Fruit fly (Drosophila melanogaster) whole organism, wandering third instar larva: Measurements from ENCODE around the gene dco.

Source experiments
- Abd-B ChIP-seq: fragments of >200 bp; optimal IDR thresholded peaks from 2 replicates; lab custom pipeline; 2017; ENCODE audit warnings: missing biosample characterization, missing genetic modification characterization
- CG32264 ChIP-seq: fragments of 200-800 bp; sonication (Bioruptor generic); optimal IDR thresholded peaks from 2 replicates; lab custom pipeline; 2016; ENCODE audit warnings: missing biosample characterization, missing genetic modification characterization
- CG9705 ChIP-seq: fragments of 200-800 bp; sonication (Bioruptor generic); optimal IDR thresholded peaks from 2 replicates; lab custom pipeline; 2018; ENCODE audit warnings: missing biosample characterization, mild to moderate bottlenecking, missing genetic modification characterization
- CrebA ChIP-seq: fragments of 200-800 bp; sonication (Bioruptor generic); optimal IDR thresholded peaks from 2 replicates; lab custom pipeline; 2016; ENCODE audit warnings: missing biosample characterization, mild to moderate bottlenecking, missing genetic modification characterization, borderline replicate concordance
- Dif ChIP-seq: fragments of 200-275, 200-300 bp; sonication (Bioruptor generic); optimal IDR thresholded peaks from 2 replicates; lab custom pipeline; 2018; ENCODE audit warnings: missing biosample characterization, missing genetic modification characterization; ENCODE audit not compliant: partially characterized antibody
- HLH106 ChIP-seq: fragments of 200-800 bp; optimal IDR thresholded peaks from 3 replicates; lab custom pipeline; 2019; ENCODE audit warnings: missing biosample characterization, mild to moderate bottlenecking, missing genetic modification characterization, moderate library complexity
- Hr78 ChIP-seq: fragments of >200 bp; optimal IDR thresholded peaks from 2 replicates; lab custom pipeline; 2017; ENCODE audit warnings: missing biosample characterization, missing genetic modification characterization
- Hr83 ChIP-seq: fragments of 200-300 bp; sonication (Bioruptor generic); optimal IDR thresholded peaks from 2 replicates; lab custom pipeline; 2016; ENCODE audit warnings: missing biosample characterization, mild to moderate bottlenecking, missing genetic modification characterization, moderate library complexity; ENCODE audit not compliant: poor library complexity, severe bottlenecking
- Jra ChIP-seq: sonication (Bioruptor generic); optimal IDR thresholded peaks from 2 replicates; lab custom pipeline; 2016; ENCODE audit warnings: missing biosample characterization, missing genetic modification characterization
- Myc ChIP-seq: fragments of >200 bp; optimal IDR thresholded peaks from 2 replicates; lab custom pipeline; 2017
- N ChIP-seq: fragments of >200 bp; optimal IDR thresholded peaks from 2 replicates; lab custom pipeline; 2018; ENCODE audit warnings: missing biosample characterization, missing external identifiers, missing genetic modification characterization
- Rel ChIP-seq, 2 experiments: fragments of 200-800 bp; sonication (Bioruptor generic) in 1 of 2; optimal IDR thresholded peaks; 2 replicates in 1 of 2; 3 replicates in 1 of 2; lab custom pipeline; 2016 to 2019; ENCODE audit warnings: mild to moderate bottlenecking in 2 of 2, missing biosample characterization in 2 of 2, missing genetic modification characterization in 2 of 2, moderate library complexity in 1 of 2
- Sp1 ChIP-seq: fragments of 200-800 bp; sonication (Bioruptor generic); optimal IDR thresholded peaks from 3 replicates; lab custom pipeline; 2019; ENCODE audit warnings: missing biosample characterization, mild to moderate bottlenecking, missing genetic modification characterization, moderate library complexity
- Vsx2 ChIP-seq: fragments of 200-300, 225-300 bp; sonication (Bioruptor generic); optimal IDR thresholded peaks from 2 replicates; lab custom pipeline; 2018; ENCODE audit warnings: missing biosample characterization, missing genetic modification characterization; ENCODE audit not compliant: partially characterized antibody
- br ChIP-seq: fragments of 200-800 bp; sonication (Bioruptor generic); optimal IDR thresholded peaks from 2 replicates; lab custom pipeline; 2016; ENCODE audit warnings: missing biosample characterization, missing genetic modification characterization
- brk ChIP-seq: fragments of 200-800 bp; sonication (Bioruptor generic); optimal IDR thresholded peaks from 2 replicates; lab custom pipeline; 2016; ENCODE audit warnings: missing biosample characterization, mild to moderate bottlenecking, missing genetic modification characterization
- dl ChIP-seq, 2 experiments: fragments of 175-275, 200-275 bp in 1 of 2; fragments of 200-275 bp in 1 of 2; sonication (Bioruptor generic); optimal IDR thresholded peaks; lab custom pipeline; 2018; ENCODE audit warnings: mild to moderate bottlenecking in 2 of 2, missing biosample characterization in 2 of 2, missing genetic modification characterization in 2 of 2, moderate library complexity in 2 of 2; ENCODE audit not compliant: partially characterized antibody in 2 of 2, insufficient read depth in 1 of 2
- dsf ChIP-seq: sonication (Bioruptor generic); optimal IDR thresholded peaks from 2 replicates; lab custom pipeline; 2016; ENCODE audit warnings: missing biosample characterization, missing genetic modification characterization, borderline replicate concordance
- foxo ChIP-seq, 2 experiments: fragments of 200-800 bp; sonication (Bioruptor generic); optimal IDR thresholded peaks; 2 replicates in 1 of 2; 3 replicates in 1 of 2; lab custom pipeline; 2016 to 2017; ENCODE audit warnings: missing biosample characterization in 2 of 2, missing genetic modification characterization in 2 of 2
- fru ChIP-seq: fragments of 200-800 bp; sonication (Bioruptor generic); optimal IDR thresholded peaks from 3 replicates; lab custom pipeline; 2016; ENCODE audit warnings: missing biosample characterization, mild to moderate bottlenecking, missing genetic modification characterization
- h ChIP-seq: fragments of 200-800 bp; sonication (Bioruptor generic); optimal IDR thresholded peaks from 3 replicates; lab custom pipeline; 2016; ENCODE audit warnings: missing biosample characterization, mild to moderate bottlenecking, missing genetic modification characterization
- jim ChIP-seq: fragments of 175-275, 200-325 bp; sonication (Bioruptor generic); optimal IDR thresholded peaks from 2 replicates; lab custom pipeline; 2016; ENCODE audit warnings: missing biosample characterization, mild to moderate bottlenecking, missing genetic modification characterization
- psq ChIP-seq: fragments of 200-800 bp; sonication (Bioruptor generic); optimal IDR thresholded peaks from 3 replicates; lab custom pipeline; 2017; ENCODE audit warnings: missing biosample characterization, mild to moderate bottlenecking, missing genetic modification characterization, moderate library complexity
- rgr ChIP-seq: fragments of 200-800 bp; sonication (Bioruptor generic); optimal IDR thresholded peaks from 3 replicates; lab custom pipeline; 2016; ENCODE audit warnings: missing biosample characterization, mild to moderate bottlenecking, missing genetic modification characterization
- sv ChIP-seq: fragments of 200-800 bp; sonication (Bioruptor generic); optimal IDR thresholded peaks from 3 replicates; lab custom pipeline; 2016; ENCODE audit warnings: missing biosample characterization, missing genetic modification characterization
- tai ChIP-seq: sonication (Bioruptor generic); optimal IDR thresholded peaks from 2 replicates; lab custom pipeline; 2016; ENCODE audit warnings: missing biosample characterization, missing genetic modification characterization
- usp ChIP-seq: fragments of >200 bp; optimal IDR thresholded peaks from 2 replicates; lab custom pipeline; 2017; ENCODE audit warnings: missing biosample characterization, missing genetic modification characterization

The dco gene

dm6 chr3R:31101069-31101468, 40.1 kb upstream of the dco start, which contains the start of gene CG15553:
Gene CG15553 (minus strand): TSS chr3R:31101169.
- TF ChIP-seq CG9705 (GFP tag; lab: Kevin White, UChicago) (no peak), foxo (GFP tag; optimal IDR thresholded peaks at IDR 0.05; lab: Kevin White, UChicago) (no peak), Abd-B (no peak), Jra (GFP tag; lab: Kevin White, UChicago) (no peak), psq (GFP tag; lab: Kevin White, UChicago) (no peak), CrebA (GFP tag; lab: Kevin White, UChicago) (no peak), br (GFP tag; lab: Kevin White, UChicago) (no peak), Hr78 (GFP tag; lab: Kevin White, UChicago) (no peak), Rel (GFP tag; optimal IDR thresholded peaks at IDR 0.05; lab: Kevin White, UChicago) (no peak), Rel (tag; optimal IDR thresholded peaks at IDR 0.05; lab: Kevin White, UChicago) (no peak)
- TF ChIP-seq, all 38 proteins: peak for 0

- TF ChIP-seq CG32264 (GFP tag; lab: Kevin White, UChicago) (no peak), foxo (GFP tag; optimal IDR thresholded peaks at IDR 0.05; lab: Kevin White, UChicago) (no peak), dl (GFP tag; optimal IDR thresholded peaks at IDR 0.05; lab: Kevin White, UChicago; ENCODE audit: insufficient read depth in 1 of 2, partially characterized antibody in 2 of 2) (no peak), HLH106 (no peak), CG9705 (GFP tag; lab: Kevin White, UChicago) (no peak), Hr83 (no peak), rgr (GFP tag; lab: Kevin White, UChicago) (no peak), dsf (no peak), br (GFP tag; lab: Kevin White, UChicago) (no peak), fru (no peak), Myc (lab: Kevin White, UChicago) (no peak), tai (GFP tag; lab: Kevin White, UChicago) (no peak), CrebA (GFP tag; lab: Kevin White, UChicago) (no peak), Abd-B (no peak), usp (GFP tag; lab: Kevin White, UChicago) (no peak), Hr78 (GFP tag; lab: Kevin White, UChicago) (no peak), Vsx2 (GFP tag; lab: Kevin White, UChicago) (no peak), sv (no peak), Sp1 (no peak)
Observed at dm6 chr3R:31097221-31097620, 36.2 kb upstream of the dco start, which contains the start of gene CG11317. Gene CG11317 (minus strand): TSS chr3R:31097321.

dm6 chr3R:31089985-31090384, 29.0 kb upstream of the dco start:
- no peak for TF ChIP-seq brk (GFP tag; lab: Kevin White, UChicago)

dm6 chr3R:31086394-31086793, 25.4 kb upstream of the dco start:
- TF ChIP-seq N (GFP tag; lab: Kevin White, UChicago) (peak; percentile 74), Dif (GFP tag; lab: Kevin White, UChicago) (peak; percentile 69), Vsx2 (GFP tag; lab: Kevin White, UChicago) (peak; percentile 67), Abd-B (peak; percentile 21), sv (no peak), CG32264 (GFP tag; lab: Kevin White, UChicago) (no peak), Myc (lab: Kevin White, UChicago) (peak; percentile 79)

- TF ChIP-seq Vsx2 (GFP tag; lab: Kevin White, UChicago), result no peak
- no peak for TF ChIP-seq Dif (GFP tag; lab: Kevin White, UChicago)
- TF ChIP-seq Hr83, result no peak
- TF ChIP-seq jim (GFP tag; lab: Kevin White, UChicago), result no peak
- TF ChIP-seq, all 38 proteins: peak for 0
Observed at dm6 chr3R:31070732-31071131, 9.7 kb upstream of the dco start.

dm6 chr3R:31066356-31066755, 5.3 kb upstream of the dco start:
- TF ChIP-seq Hr83 (no peak), br (GFP tag; lab: Kevin White, UChicago) (peak; percentile 20), h (GFP tag; lab: Kevin White, UChicago) (no peak), CG9705 (GFP tag; lab: Kevin White, UChicago) (no peak), foxo (GFP tag; optimal IDR thresholded peaks at IDR 0.05; lab: Kevin White, UChicago) (peak in 1 of 2 experiments; percentile 22), Myc (lab: Kevin White, UChicago) (no peak), fru (no peak), sv (no peak), jim (GFP tag; lab: Kevin White, UChicago) (no peak), usp (GFP tag; lab: Kevin White, UChicago) (no peak), Jra (GFP tag; lab: Kevin White, UChicago) (no peak)
